In the genomic region with DNA sequence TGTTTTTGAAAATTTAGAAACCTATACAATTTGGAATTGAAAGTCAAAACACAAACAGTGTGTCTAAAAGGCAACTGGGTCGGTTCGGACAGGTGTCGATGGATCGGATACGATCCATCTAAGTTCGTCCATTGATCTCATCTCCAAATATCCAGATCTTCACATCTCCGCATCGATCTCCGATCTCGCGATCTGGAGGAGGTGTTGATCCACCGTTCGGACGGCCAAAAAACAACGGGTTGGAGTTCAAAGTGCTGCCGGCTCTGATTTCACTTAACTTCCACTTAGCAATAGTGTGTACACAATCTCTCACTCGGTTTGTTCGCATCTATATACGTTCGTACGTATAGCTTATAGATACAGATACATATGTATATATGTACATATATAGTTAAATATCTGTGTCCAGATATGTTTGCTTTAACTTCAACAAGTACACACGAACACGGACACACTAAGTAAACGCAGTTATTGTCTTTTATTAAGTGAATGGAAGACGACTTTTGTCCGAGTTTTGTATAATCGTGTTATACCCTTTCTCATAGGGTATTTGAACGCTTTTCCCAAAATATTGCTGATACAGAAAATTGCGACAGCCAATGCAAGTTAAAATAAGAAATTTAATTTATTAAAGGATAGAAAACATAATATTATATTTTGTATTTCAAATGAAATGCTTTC, we compare ENCODE assay signal across 4 fruit fly cellular contexts.
A peak's percentile ranks its signal among the peaks of the same experiment; 100 is the strongest.
TF ChIP-seq lines count a peak whose summit lies in the region.

A gene (minus strand): TSS at position 51 of the 681 bp plus-strand sequence.

- TF ChIP-seq CTCF in whole organism, embryonic (GFP tag; optimal IDR thresholded peaks at IDR 0.05; lab: Kevin White, UChicago), result no peak

TF ChIP-seq in whole organism, adult, 20 proteins besides CTCF, POLR2A, EP300 and RAD21:
- peak; percentile 8 for TF ChIP-seq CG14711 (tag; optimal IDR thresholded peaks at IDR 0.05; lab: Kevin White, UChicago)
- TF ChIP-seq Crg-1 (GFP tag; optimal IDR thresholded peaks at IDR 0.05; lab: Kevin White, UChicago), result peak; percentile 11
- TF ChIP-seq tj (GFP tag; optimal IDR thresholded peaks at IDR 0.05; lab: Kevin White, UChicago), result no peak
- TF ChIP-seq ovo (GFP tag; optimal IDR thresholded peaks at IDR 0.05; lab: Kevin White, UChicago), result no peak
- no peak for TF ChIP-seq CG1620 (GFP tag; optimal IDR thresholded peaks at IDR 0.05; lab: Kevin White, UChicago)
- TF ChIP-seq CG12768 (GFP tag; optimal IDR thresholded peaks at IDR 0.05; lab: Kevin White, UChicago), result no peak
- TF ChIP-seq Hr96 (GFP tag; optimal IDR thresholded peaks at IDR 0.05; lab: Kevin White, UChicago), result no peak
- peak; percentile 39 for TF ChIP-seq CG7101 (tag; optimal IDR thresholded peaks at IDR 0.05; lab: Kevin White, UChicago)
TF ChIP-seq in whole organism, adult: peak in this region for 3.

TF ChIP-seq in whole organism, embryonic, 481 proteins besides CTCF, POLR2A, EP300 and RAD21 (continues in another document):
- TF ChIP-seq CG17612 (GFP tag; IDR thresholded peaks at IDR 0.05; lab: Robert Waterston, UW) (0 out of 2 replicates have a peak, but pooled peaks have one; percentile 12), Sox100B (GFP tag; optimal IDR thresholded peaks at IDR 0.05; lab: Kevin White, UChicago) (peak; percentile 27), CG1647 (GFP tag; optimal IDR thresholded peaks at IDR 0.05; lab: Kevin White, UChicago) (no peak), CG13424 (tag; optimal IDR thresholded peaks at IDR 0.05; lab: Kevin White, UChicago) (peak; percentile 30), Hmr (GFP tag; optimal IDR thresholded peaks at IDR 0.05; lab: Kevin White, UChicago) (peak; percentile 15), dm (GFP tag; optimal IDR thresholded peaks at IDR 0.05; lab: Kevin White, UChicago) (no peak), CG4328 (GFP tag; optimal IDR thresholded peaks at IDR 0.05; lab: Kevin White, UChicago) (peak; percentile 51), sr (GFP tag; IDR thresholded peaks at IDR 0.05; lab: Robert Waterston, UW) (no peak), CG15601 (tag; optimal IDR thresholded peaks at IDR 0.05; lab: Kevin White, UChicago) (peak; percentile 20), Ptx1 (GFP tag; IDR thresholded peaks at IDR 0.05; lab: Robert Waterston, UW) (peak; percentile 12; the same call in 1 of the 2 replicates), lab (GFP tag; optimal IDR thresholded peaks at IDR 0.05; lab: Kevin White, UChicago) (peak; percentile 13), kni (GFP tag; optimal IDR thresholded peaks at IDR 0.05; lab: Kevin White, UChicago) (peak; percentile 70), exex (tag; optimal IDR thresholded peaks at IDR 0.05; lab: Kevin White, UChicago) (peak; percentile 18), gem (tag; optimal IDR thresholded peaks at IDR 0.05; lab: Kevin White, UChicago) (peak; percentile 39), CG12104 (GFP tag; optimal IDR thresholded peaks at IDR 0.05; lab: Kevin White, UChicago) (peak; percentile 12), CG13296 (GFP tag; optimal IDR thresholded peaks at IDR 0.05; lab: Kevin White, UChicago) (peak; percentile 36), CG2678 (tag; optimal IDR thresholded peaks at IDR 0.05; lab: Kevin White, UChicago) (peak; percentile 42), unpg (GFP tag; optimal IDR thresholded peaks at IDR 0.05; lab: Kevin White, UChicago) (peak; percentile 21), CG15073 (GFP tag; optimal IDR thresholded peaks at IDR 0.05; lab: Kevin White, UChicago) (no peak), CG12071 (GFP tag; optimal IDR thresholded peaks at IDR 0.05; lab: Kevin White, UChicago) (peak; percentile 19), CG8924 (tag; optimal IDR thresholded peaks at IDR 0.05; lab: Kevin White, UChicago) (peak; percentile 12), nerfin-1 (tag; optimal IDR thresholded peaks at IDR 0.05; lab: Kevin White, UChicago) (peak; percentile 7), CG15269 (tag; optimal IDR thresholded peaks at IDR 0.05; lab: Kevin White, UChicago) (no peak), Jarid2 (GFP tag; optimal IDR thresholded peaks at IDR 0.05; lab: Kevin White, UChicago) (no peak), shn (GFP tag; optimal IDR thresholded peaks at IDR 0.05; lab: Kevin White, UChicago) (no peak)

TF ChIP-seq in whole organism, prepupa, 60 proteins besides CTCF, POLR2A, EP300 and RAD21 (continues in another document):
- TF ChIP-seq svp (GFP tag; lab: Kevin White, UChicago) (no peak), pdm3 (GFP tag; optimal IDR thresholded peaks at IDR 0.05; lab: Kevin White, UChicago) (no peak), fkh (GFP tag; optimal IDR thresholded peaks at IDR 0.05; lab: Kevin White, UChicago) (peak; percentile 70), Hr38 (GFP tag; optimal IDR thresholded peaks at IDR 0.05; lab: Kevin White, UChicago) (no peak), topi (GFP tag; optimal IDR thresholded peaks at IDR 0.05; lab: Kevin White, UChicago) (no peak), Hr4 (GFP tag; optimal IDR thresholded peaks at IDR 0.05; lab: Kevin White, UChicago) (no peak), CG6276 (GFP tag; optimal IDR thresholded peaks at IDR 0.05; lab: Kevin White, UChicago) (no peak), CG6808 (GFP tag; optimal IDR thresholded peaks at IDR 0.05; lab: Kevin White, UChicago) (peak; percentile 48), CG32006 (GFP tag; optimal IDR thresholded peaks at IDR 0.05; lab: Kevin White, UChicago) (peak; percentile 7), Blimp-1 (GFP tag; optimal IDR thresholded peaks at IDR 0.05; lab: Kevin White, UChicago) (no peak), esn (GFP tag; optimal IDR thresholded peaks at IDR 0.05; lab: Kevin White, UChicago) (no peak), dac (GFP tag; optimal IDR thresholded peaks at IDR 0.05; lab: Kevin White, UChicago) (no peak), CG4318 (GFP tag; optimal IDR thresholded peaks at IDR 0.05; lab: Kevin White, UChicago) (peak; percentile 5), acj6 (GFP tag; optimal IDR thresholded peaks at IDR 0.05; lab: Kevin White, UChicago) (no peak), Ets96B (tag; optimal IDR thresholded peaks at IDR 0.05; lab: Kevin White, UChicago) (no peak), CG6163 (GFP tag; IDR thresholded peaks at IDR 0.05; lab: Robert Waterston, UW) (peak; percentile 31; the same call in 1 of the 3 replicates), CG10631 (GFP tag; optimal IDR thresholded peaks at IDR 0.05; lab: Kevin White, UChicago) (peak; percentile 11), CG11902 (GFP tag; optimal IDR thresholded peaks at IDR 0.05; lab: Kevin White, UChicago) (no peak), vri (GFP tag; optimal IDR thresholded peaks at IDR 0.05; lab: Kevin White, UChicago) (no peak), CG3032 (tag; optimal IDR thresholded peaks at IDR 0.05; lab: Kevin White, UChicago) (peak; percentile 12), spab (GFP tag; optimal IDR thresholded peaks at IDR 0.05; lab: Kevin White, UChicago) (peak; percentile 8), Eip78C (GFP tag; lab: Kevin White, UChicago) (peak; percentile 52), CG6854 (GFP tag; optimal IDR thresholded peaks at IDR 0.05; lab: Kevin White, UChicago) (no peak), CG1621 (tag; optimal IDR thresholded peaks at IDR 0.05; lab: Kevin White, UChicago) (no peak), dsx (GFP tag; optimal IDR thresholded peaks at IDR 0.05; lab: Kevin White, UChicago; ENCODE audit: poor library complexity, severe bottlenecking) (no peak), CG10669 (GFP tag; optimal IDR thresholded peaks at IDR 0.05; lab: Kevin White, UChicago) (peak; percentile 33), CG11294 (GFP tag; IDR thresholded peaks at IDR 0.05; lab: Robert Waterston, UW) (no peak)

TF ChIP-seq in whole organism, pupa, 21 proteins besides CTCF, POLR2A, EP300 and RAD21:
- TF ChIP-seq CG14655 (GFP tag; optimal IDR thresholded peaks at IDR 0.05; lab: Kevin White, UChicago) (peak; percentile 21), CG8301 (tag; optimal IDR thresholded peaks at IDR 0.05; lab: Kevin White, UChicago) (no peak), CG4496 (GFP tag; IDR thresholded peaks at IDR 0.05; lab: Robert Waterston, UW) (no peak), Snoo (tag; optimal IDR thresholded peaks at IDR 0.05; lab: Kevin White, UChicago) (no peak), gl (tag; optimal IDR thresholded peaks at IDR 0.05; lab: Kevin White, UChicago) (peak; percentile 39), CG12605 (GFP tag; IDR thresholded peaks at IDR 0.05; lab: Robert Waterston, UW) (no peak), CG17806 (tag; optimal IDR thresholded peaks at IDR 0.05; lab: Kevin White, UChicago) (no peak), EcR (GFP tag; optimal IDR thresholded peaks at IDR 0.05; lab: Kevin White, UChicago) (no peak), CG8159 (tag; optimal IDR thresholded peaks at IDR 0.05; lab: Kevin White, UChicago) (peak; percentile 26), CG34367 (tag; optimal IDR thresholded peaks at IDR 0.05; lab: Kevin White, UChicago) (no peak), CG10348 (GFP tag; IDR thresholded peaks at IDR 0.05; lab: Robert Waterston, UW) (no peak), CG32121 (GFP tag; IDR thresholded peaks at IDR 0.05; lab: Robert Waterston, UW) (no peak), rn (GFP tag; IDR thresholded peaks at IDR 0.05; lab: Robert Waterston, UW) (no peak), fd96Ca (GFP tag; IDR thresholded peaks at IDR 0.05; lab: Robert Waterston, UW) (no peak), Pif1B (GFP tag; optimal IDR thresholded peaks at IDR 0.05; lab: Kevin White, UChicago) (no peak), CG9948 (tag; optimal IDR thresholded peaks at IDR 0.05; lab: Kevin White, UChicago) (no peak), CG15710 (tag; optimal IDR thresholded peaks at IDR 0.05; lab: Kevin White, UChicago) (peak; percentile 9), D1 (tag; optimal IDR thresholded peaks at IDR 0.05; lab: Kevin White, UChicago) (no peak), Ets98B (GFP tag; IDR thresholded peaks at IDR 0.05; lab: Robert Waterston, UW) (peak; percentile 8; the same call in 1 of the 2 replicates), Pif1A (GFP tag; optimal IDR thresholded peaks at IDR 0.05; lab: Kevin White, UChicago) (no peak), CG13204 (GFP tag; optimal IDR thresholded peaks at IDR 0.05; lab: Kevin White, UChicago) (no peak)
